Worm (Caenorhabditis elegans): ENCODE results near the gene ZK1067.4.

ce11 chrII:9236283-9236682, 26.1 kb downstream of the ZK1067.4 start, which contains the start of gene T26C5.3:
- TF ChIP-seq W03F9.2 (tag; optimal IDR thresholded peaks at IDR 0.05) (no peak), dao-5 (tag; optimal IDR thresholded peaks at IDR 0.05) (no peak)

All from whole organism, L4/young adult.